Worm (Caenorhabditis elegans) whole organism, L4/young adult: ENCODE measurements around the gene srh-87.

Source experiments
- W03F9.2 ChIP-seq: fragments of 150-350 bp; optimal IDR thresholded peaks from 2 replicates; lab custom pipeline; 2014; ENCODE audit warnings: missing biosample characterization, missing genetic modification characterization
- dao-5 ChIP-seq: sonication (generic microtip); optimal IDR thresholded peaks from 2 replicates; lab custom pipeline; 2016; ENCODE audit warnings: missing genotype, missing genetic modification characterization, moderate library complexity, missing compliant biosample characterization
- him-1 ChIP-seq: sonication (generic microtip); optimal IDR thresholded peaks from 2 replicates; lab custom pipeline; 2016; ENCODE audit warnings: missing genotype, missing genetic modification reagents, missing genetic modification characterization, missing compliant biosample characterization

ce11 chrV:2964786-2965185 lies 19.3 kb upstream of the srh-87 start, which contains the start of gene srh-88:
- TF ChIP-seq him-1 (tag; lab: Kevin White, UChicago) (no peak), W03F9.2 (tag; lab: Kevin White, UChicago) (no peak), dao-5 (no peak)
